Worm (Caenorhabditis elegans): ENCODE measurements around the gene Y15E3A.4.

Gene Y15E3A.4

DNA sequence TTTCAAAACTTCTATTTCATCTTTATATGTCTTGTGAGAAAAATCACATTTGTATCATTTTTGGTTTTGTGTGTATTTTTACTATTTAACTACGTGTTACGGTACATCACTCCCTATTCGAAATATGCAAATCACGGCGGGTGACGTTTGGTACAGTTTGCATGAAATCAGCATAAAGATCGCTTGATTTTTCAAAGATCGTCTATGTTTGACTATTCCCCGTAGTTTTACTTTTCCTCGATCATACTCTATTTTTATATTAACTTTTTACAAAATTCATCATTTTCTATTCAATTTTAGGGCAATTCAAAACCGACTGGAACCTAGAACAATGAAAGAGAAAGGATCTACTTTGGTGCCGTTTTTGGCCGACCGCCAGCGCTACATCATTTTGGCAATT, at the start of gene Y15E3A.4:
Gene Y15E3A.4, plus strand, starts transcription at position 301 of the 400 bp plus-strand sequence.
- TF ChIP-seq ref-1 (GFP tag; conservative IDR thresholded peaks at IDR 0.05) (no peak), T22C8.4 (GFP tag; IDR thresholded peaks at IDR 0.05) (no peak), klf-2 (GFP tag; conservative IDR thresholded peaks at IDR 0.05) (no peak), cog-1 (tag; optimal IDR thresholded peaks at IDR 0.05) (no peak), med-1 (GFP tag; optimal IDR thresholded peaks at IDR 0.05; ENCODE audit: insufficient read depth) (no peak), ztf-23 (GFP tag; IDR thresholded peaks at IDR 0.05) (no peak), flt-1 (GFP tag; IDR thresholded peaks at IDR 0.05) (no peak), tab-1 (GFP tag; IDR thresholded peaks at IDR 0.05) (no peak)

DNA sequence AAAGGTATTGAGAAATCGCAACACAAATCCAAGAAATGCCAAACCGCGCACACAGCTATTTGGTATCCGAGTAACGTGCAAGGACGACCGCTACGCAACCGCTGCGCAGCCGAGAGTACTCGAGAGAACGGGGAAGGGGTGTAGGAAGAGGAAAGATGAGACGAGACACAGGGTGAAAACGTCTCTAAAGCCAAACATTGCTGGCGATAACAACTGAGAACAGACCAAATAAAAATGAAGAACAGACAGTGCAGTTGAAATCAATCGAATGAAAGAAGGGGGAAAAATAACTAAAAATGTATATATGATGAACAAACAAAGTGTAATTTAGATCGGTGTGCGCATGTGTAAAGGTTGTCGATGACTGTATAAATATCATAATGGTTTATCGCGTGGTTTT, 49.5 kb upstream of the Y15E3A.4 start:
- no peak for TF ChIP-seq med-1 (GFP tag; optimal IDR thresholded peaks at IDR 0.05; ENCODE audit: insufficient read depth)
- no peak for TF ChIP-seq tab-1 (GFP tag; IDR thresholded peaks at IDR 0.05)
- TF ChIP-seq cog-1 (tag; optimal IDR thresholded peaks at IDR 0.05): no peak
- no peak for TF ChIP-seq klf-2 (GFP tag; conservative IDR thresholded peaks at IDR 0.05)
- no peak for TF ChIP-seq ref-1 (GFP tag; conservative IDR thresholded peaks at IDR 0.05)
- TF ChIP-seq flt-1 (GFP tag; IDR thresholded peaks at IDR 0.05): no peak
- no peak for TF ChIP-seq T22C8.4 (GFP tag; IDR thresholded peaks at IDR 0.05)
- no peak for TF ChIP-seq ztf-29 (GFP tag; IDR thresholded peaks at IDR 0.05)
- TF ChIP-seq ztf-23 (GFP tag; IDR thresholded peaks at IDR 0.05): no peak

DNA sequence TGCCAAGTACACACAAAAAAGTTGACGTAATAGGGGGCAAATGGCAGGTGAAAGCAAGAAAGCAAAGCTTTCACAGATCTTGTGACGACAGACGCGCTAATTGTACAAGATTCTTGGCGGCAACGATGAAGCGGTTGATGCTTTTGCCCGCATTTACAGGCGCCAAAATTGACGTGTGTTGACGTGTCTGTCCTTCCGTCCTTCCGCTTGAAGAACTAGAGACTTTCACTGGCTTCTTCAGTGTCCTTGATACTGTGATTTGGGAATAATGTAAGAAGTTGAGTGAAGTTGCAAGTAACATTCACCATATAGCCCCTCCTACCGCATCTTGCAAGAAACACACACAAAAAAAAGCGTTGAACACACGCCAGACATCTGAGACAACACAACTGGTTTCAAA, 47.0 kb upstream of the Y15E3A.4 start, which contains the start of gene jud-4:
Gene jud-4, plus strand, starts transcription at position 376 of the 400 bp plus-strand sequence.
- TF ChIP-seq T22C8.4 (GFP tag; IDR thresholded peaks at IDR 0.05): no peak
- TF ChIP-seq cog-1 (tag; optimal IDR thresholded peaks at IDR 0.05): no peak
- TF ChIP-seq ztf-23 (GFP tag; IDR thresholded peaks at IDR 0.05): no peak
- no peak for TF ChIP-seq flt-1 (GFP tag; IDR thresholded peaks at IDR 0.05)
- TF ChIP-seq med-1 (GFP tag; optimal IDR thresholded peaks at IDR 0.05; ENCODE audit: insufficient read depth): no peak

DNA sequence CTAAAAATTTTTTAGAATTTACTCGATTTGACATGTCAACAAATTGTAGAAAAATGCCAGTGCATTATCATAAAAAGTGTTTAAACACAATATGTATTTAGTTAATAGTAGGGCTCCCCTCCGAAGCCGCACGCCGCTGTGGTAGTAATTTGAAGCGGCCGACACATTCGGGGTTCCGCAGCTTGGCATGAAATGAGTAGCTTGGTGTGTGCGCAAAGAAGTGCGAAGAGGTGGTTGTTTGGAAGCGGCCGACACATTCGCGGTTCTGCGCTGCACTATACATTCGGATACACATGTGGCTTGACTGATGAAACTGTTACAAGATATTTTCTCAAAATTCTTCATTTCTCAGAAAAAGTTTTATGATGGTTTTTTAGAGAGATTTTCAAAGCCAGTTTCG, 45.2 kb upstream of the Y15E3A.4 start:
- TF ChIP-seq ztf-29 (GFP tag; IDR thresholded peaks at IDR 0.05) (no peak), T22C8.4 (GFP tag; IDR thresholded peaks at IDR 0.05) (no peak), klf-2 (GFP tag; conservative IDR thresholded peaks at IDR 0.05) (no peak), tab-1 (GFP tag; IDR thresholded peaks at IDR 0.05) (no peak), med-1 (GFP tag; optimal IDR thresholded peaks at IDR 0.05; ENCODE audit: insufficient read depth) (no peak), ref-1 (GFP tag; conservative IDR thresholded peaks at IDR 0.05) (no peak), flt-1 (GFP tag; IDR thresholded peaks at IDR 0.05) (no peak), ztf-23 (GFP tag; IDR thresholded peaks at IDR 0.05) (no peak), cog-1 (tag; optimal IDR thresholded peaks at IDR 0.05) (no peak)

DNA sequence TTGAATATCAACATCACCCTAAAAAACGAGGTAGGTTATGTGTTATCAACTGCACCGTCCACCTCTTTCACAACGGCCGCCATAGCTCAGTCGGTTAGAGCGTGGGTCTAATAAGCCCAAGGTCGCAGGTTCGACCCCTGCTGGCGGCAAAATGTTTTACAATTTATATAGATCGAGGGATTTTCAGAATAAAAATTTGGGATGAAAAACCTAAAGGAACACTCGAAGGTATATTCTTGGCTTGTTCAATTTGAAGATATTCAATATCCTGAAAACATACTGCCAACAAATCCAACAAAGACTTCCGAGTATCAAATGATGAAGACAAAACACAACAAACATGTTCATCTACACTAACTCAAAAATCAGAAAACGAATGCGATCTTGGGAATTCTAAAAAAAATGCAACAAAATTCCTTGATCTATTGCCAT, 33.4 kb upstream of the Y15E3A.4 start:
- TF ChIP-seq T22C8.4 (GFP tag; IDR thresholded peaks at IDR 0.05) (peak; percentile 84), ref-1 (GFP tag; conservative IDR thresholded peaks at IDR 0.05) (peak; percentile 73), ztf-23 (GFP tag; IDR thresholded peaks at IDR 0.05) (peak; percentile 82), ztf-29 (GFP tag; IDR thresholded peaks at IDR 0.05) (peak; percentile 90), med-1 (GFP tag; optimal IDR thresholded peaks at IDR 0.05; ENCODE audit: insufficient read depth) (peak; percentile 16), klf-2 (GFP tag; conservative IDR thresholded peaks at IDR 0.05) (no peak), tab-1 (GFP tag; IDR thresholded peaks at IDR 0.05) (peak; percentile 86), flt-1 (GFP tag; IDR thresholded peaks at IDR 0.05) (peak; percentile 93), cog-1 (tag; optimal IDR thresholded peaks at IDR 0.05) (peak; percentile 6)

DNA sequence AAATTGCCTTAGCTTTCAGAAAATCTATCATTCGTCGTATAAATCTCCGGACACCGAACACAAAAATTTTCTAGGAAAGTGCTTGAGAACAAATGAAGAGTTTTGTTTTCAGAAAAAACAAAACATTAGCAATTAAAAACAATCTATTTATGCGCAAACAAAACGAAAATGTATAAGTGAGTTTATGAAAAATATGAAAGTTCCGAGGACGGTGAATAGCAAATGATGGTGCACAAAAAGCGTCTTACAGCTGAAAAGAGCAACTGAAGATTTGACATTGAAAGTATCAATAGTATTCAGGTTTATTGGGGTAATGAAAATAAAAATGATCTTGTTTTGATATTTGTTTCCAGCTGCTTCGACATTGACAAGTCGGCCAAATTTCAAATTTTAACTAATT, 30.8 kb upstream of the Y15E3A.4 start:
- TF ChIP-seq ref-1 (GFP tag; conservative IDR thresholded peaks at IDR 0.05): no peak
- TF ChIP-seq flt-1 (GFP tag; IDR thresholded peaks at IDR 0.05): no peak
- TF ChIP-seq ztf-23 (GFP tag; IDR thresholded peaks at IDR 0.05): no peak
- no peak for TF ChIP-seq klf-2 (GFP tag; conservative IDR thresholded peaks at IDR 0.05)
- no peak for TF ChIP-seq med-1 (GFP tag; optimal IDR thresholded peaks at IDR 0.05; ENCODE audit: insufficient read depth)
- TF ChIP-seq ztf-29 (GFP tag; IDR thresholded peaks at IDR 0.05): no peak
- no peak for TF ChIP-seq cog-1 (tag; optimal IDR thresholded peaks at IDR 0.05)
- no peak for TF ChIP-seq tab-1 (GFP tag; IDR thresholded peaks at IDR 0.05)
- no peak for TF ChIP-seq T22C8.4 (GFP tag; IDR thresholded peaks at IDR 0.05)

DNA sequence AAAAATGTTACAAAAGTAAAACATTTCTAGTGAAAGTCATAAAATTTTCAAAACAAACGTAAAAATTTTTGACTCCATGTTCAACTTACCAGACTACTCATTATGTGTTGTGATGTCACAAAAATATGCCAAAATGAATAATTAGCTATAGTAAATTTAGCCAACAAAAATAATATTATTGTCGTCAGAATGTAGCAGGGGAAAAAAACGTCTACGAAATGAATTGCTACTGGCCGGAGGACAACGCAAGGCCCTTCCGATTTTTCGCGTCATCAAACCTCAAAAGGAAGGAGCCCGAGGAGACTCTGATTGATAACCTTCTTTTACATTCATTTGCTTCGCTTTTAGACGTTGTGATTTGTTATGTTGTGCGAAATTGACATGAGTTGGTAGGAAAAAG, 27.9 kb upstream of the Y15E3A.4 start, which contains the start of gene ser-2:
Gene ser-2, minus strand, starts transcription at position 101 of the 400 bp plus-strand sequence.
- TF ChIP-seq tab-1 (GFP tag; IDR thresholded peaks at IDR 0.05) (no peak), ref-1 (GFP tag; conservative IDR thresholded peaks at IDR 0.05) (no peak), flt-1 (GFP tag; IDR thresholded peaks at IDR 0.05) (no peak), klf-2 (GFP tag; conservative IDR thresholded peaks at IDR 0.05) (no peak), ztf-29 (GFP tag; IDR thresholded peaks at IDR 0.05) (no peak), T22C8.4 (GFP tag; IDR thresholded peaks at IDR 0.05) (no peak), med-1 (GFP tag; optimal IDR thresholded peaks at IDR 0.05; ENCODE audit: insufficient read depth) (no peak), ztf-23 (GFP tag; IDR thresholded peaks at IDR 0.05) (no peak), cog-1 (tag; optimal IDR thresholded peaks at IDR 0.05) (no peak)

DNA sequence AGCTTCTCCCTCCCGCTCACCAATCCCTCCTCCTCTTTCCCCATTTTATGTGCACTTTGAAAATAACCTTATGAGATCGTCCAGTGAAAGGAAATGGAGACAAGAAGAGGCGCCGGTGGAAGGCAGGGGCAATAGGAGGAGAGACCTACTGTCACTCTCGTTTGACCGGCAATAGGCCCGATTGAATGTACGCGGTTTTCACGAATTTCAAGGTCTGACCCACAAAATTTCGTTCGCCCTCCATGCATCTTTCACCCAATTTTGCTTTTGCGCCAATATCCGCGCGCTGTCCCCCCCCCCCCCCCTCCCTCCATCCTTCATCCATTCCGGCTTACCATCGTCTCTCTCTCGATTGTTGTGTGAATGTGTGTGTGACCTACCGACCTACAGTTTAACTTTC, 23.1 kb upstream of the Y15E3A.4 start:
- TF ChIP-seq ref-1 (GFP tag; conservative IDR thresholded peaks at IDR 0.05) (no peak), T22C8.4 (GFP tag; IDR thresholded peaks at IDR 0.05) (no peak), ztf-29 (GFP tag; IDR thresholded peaks at IDR 0.05) (no peak), tab-1 (GFP tag; IDR thresholded peaks at IDR 0.05) (no peak)

DNA sequence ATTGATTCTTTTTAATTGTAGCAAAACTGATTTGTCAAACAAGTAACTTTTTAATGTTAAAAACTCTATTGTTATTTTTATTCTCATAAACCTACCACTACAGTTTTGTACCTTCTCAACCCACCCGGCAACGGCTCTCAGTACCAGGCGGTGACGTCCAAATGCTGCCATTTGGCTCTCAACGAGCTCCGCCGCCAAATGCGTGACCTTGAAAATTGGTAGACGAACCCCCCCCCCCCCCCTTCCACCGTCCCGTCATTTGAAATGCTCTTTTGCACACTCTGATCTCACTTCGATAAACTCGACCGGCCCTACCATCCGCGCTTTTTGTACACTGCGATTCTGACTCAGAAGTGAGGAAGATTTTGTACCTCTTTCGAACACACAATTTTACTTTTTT, 22.1 kb upstream of the Y15E3A.4 start:
- no peak for TF ChIP-seq ref-1 (GFP tag; conservative IDR thresholded peaks at IDR 0.05)
- TF ChIP-seq T22C8.4 (GFP tag; IDR thresholded peaks at IDR 0.05): no peak
- TF ChIP-seq ztf-29 (GFP tag; IDR thresholded peaks at IDR 0.05): no peak
- no peak for TF ChIP-seq flt-1 (GFP tag; IDR thresholded peaks at IDR 0.05)
- no peak for TF ChIP-seq cog-1 (tag; optimal IDR thresholded peaks at IDR 0.05)
- TF ChIP-seq ztf-23 (GFP tag; IDR thresholded peaks at IDR 0.05): no peak
- no peak for TF ChIP-seq klf-2 (GFP tag; conservative IDR thresholded peaks at IDR 0.05)
- TF ChIP-seq tab-1 (GFP tag; IDR thresholded peaks at IDR 0.05): no peak
- TF ChIP-seq med-1 (GFP tag; optimal IDR thresholded peaks at IDR 0.05; ENCODE audit: insufficient read depth): no peak

DNA sequence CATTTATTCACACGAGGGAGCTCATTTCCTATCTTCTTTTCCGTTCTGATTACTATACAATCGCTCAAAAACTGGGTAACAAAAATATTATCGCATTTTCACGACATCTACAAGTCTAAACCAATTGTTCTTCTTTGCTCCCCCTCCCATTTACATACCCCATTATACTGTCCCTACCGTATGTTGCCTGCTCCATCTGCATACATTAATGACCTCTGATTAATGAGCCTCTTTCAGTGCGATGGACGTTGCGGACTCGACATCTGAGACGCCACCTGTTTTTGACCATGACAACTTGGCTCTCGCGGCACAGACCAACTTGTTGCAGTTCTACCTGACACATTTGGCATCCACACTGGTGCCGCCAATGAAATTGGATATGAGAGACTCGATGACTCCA, 21.6 kb upstream of the Y15E3A.4 start, which contains the start of gene nhr-91:
Gene nhr-91, plus strand, starts transcription at position 232 of the 400 bp plus-strand sequence.
- TF ChIP-seq T22C8.4 (GFP tag; IDR thresholded peaks at IDR 0.05): no peak
- TF ChIP-seq tab-1 (GFP tag; IDR thresholded peaks at IDR 0.05): no peak
- TF ChIP-seq klf-2 (GFP tag; conservative IDR thresholded peaks at IDR 0.05): no peak
- TF ChIP-seq ref-1 (GFP tag; conservative IDR thresholded peaks at IDR 0.05): no peak
- TF ChIP-seq med-1 (GFP tag; optimal IDR thresholded peaks at IDR 0.05; ENCODE audit: insufficient read depth): no peak
- no peak for TF ChIP-seq flt-1 (GFP tag; IDR thresholded peaks at IDR 0.05)
- no peak for TF ChIP-seq ztf-29 (GFP tag; IDR thresholded peaks at IDR 0.05)
- TF ChIP-seq cog-1 (tag; optimal IDR thresholded peaks at IDR 0.05): no peak
- TF ChIP-seq ztf-23 (GFP tag; IDR thresholded peaks at IDR 0.05): no peak

All from whole organism, midembryonic.